Worm (Caenorhabditis elegans) whole organism, late embryonic: ENCODE data around the gene T20B12.3.

Experiments used
- K09A11.1 ChIP-seq: sonication (generic microtip); optimal IDR thresholded peaks from 2 replicates; lab custom pipeline; 2017; ENCODE audit warnings: antibody characterized with exemption, mild to moderate bottlenecking, missing genetic modification characterization, missing compliant biosample characterization; ENCODE audit not compliant: insufficient read depth
- T23F11.4 ChIP-seq: fragments of 200-800 bp; sonication (Bioruptor generic); optimal IDR thresholded peaks from 2 replicates; lab custom pipeline; 2018; ENCODE audit warnings: mild to moderate bottlenecking, missing genetic modification characterization, missing compliant biosample characterization
- Y22D7AL.16 ChIP-seq: sonication (generic microtip); optimal IDR thresholded peaks from 2 replicates; lab custom pipeline; 2016; ENCODE audit warnings: missing genetic modification characterization, missing compliant biosample characterization
- ahr-1 ChIP-seq: sonication (generic microtip); optimal IDR thresholded peaks from 2 replicates; lab custom pipeline; 2016; ENCODE audit warnings: missing genetic modification characterization, missing compliant biosample characterization
- ceh-19 ChIP-seq: fragments of 200-800 bp; sonication (Bioruptor generic); optimal IDR thresholded peaks from 2 replicates; lab custom pipeline; 2018; ENCODE audit warnings: mild to moderate bottlenecking, missing genetic modification characterization, missing compliant biosample characterization
- ceh-22 ChIP-seq: sonication (generic microtip); optimal IDR thresholded peaks from 2 replicates; lab custom pipeline; 2017; ENCODE audit warnings: missing biosample characterization, missing genetic modification characterization
- ceh-24 ChIP-seq: sonication (generic microtip); optimal IDR thresholded peaks from 2 replicates; lab custom pipeline; 2016; ENCODE audit warnings: mild to moderate bottlenecking, missing genetic modification characterization, missing compliant biosample characterization
- ceh-30 ChIP-seq: fragments of 150-350 bp; optimal IDR thresholded peaks from 2 replicates; lab custom pipeline; 2014; ENCODE audit warnings: missing biosample characterization, missing genetic modification characterization
- ceh-34 ChIP-seq: sonication (generic microtip); optimal IDR thresholded peaks from 2 replicates; lab custom pipeline; 2016; ENCODE audit warnings: mild to moderate bottlenecking, missing genetic modification characterization, missing compliant biosample characterization
- ceh-45 ChIP-seq: fragments of 200-800 bp; sonication (Bioruptor generic); IDR thresholded peaks from 2 replicates; pipeline ENCODE4 v1.3.6; 2022; ENCODE audit warnings: missing genetic modification reagents, missing genetic modification characterization, missing compliant biosample characterization
- ceh-48 ChIP-seq: sonication (generic microtip); optimal IDR thresholded peaks from 2 replicates; lab custom pipeline; 2016; ENCODE audit warnings: missing genetic modification characterization, inconsistent platforms, missing compliant biosample characterization
- ceh-6 ChIP-seq: fragments of 200-800 bp; sonication (Bioruptor generic); optimal IDR thresholded peaks from 2 replicates; lab custom pipeline; 2018; ENCODE audit warnings: mild to moderate bottlenecking, missing genetic modification characterization, missing compliant biosample characterization
- ceh-9 ChIP-seq: sonication (generic microtip); optimal IDR thresholded peaks from 2 replicates; lab custom pipeline; 2016; ENCODE audit warnings: mild to moderate bottlenecking, missing genetic modification characterization, inconsistent platforms, missing compliant biosample characterization
- dve-1 ChIP-seq: sonication (generic microtip); optimal IDR thresholded peaks from 2 replicates; lab custom pipeline; 2017; ENCODE audit warnings: antibody characterized with exemption, mild to moderate bottlenecking, missing genetic modification characterization, missing compliant biosample characterization
- eyg-1 ChIP-seq: sonication (generic microtip); optimal IDR thresholded peaks from 2 replicates; lab custom pipeline; 2016; ENCODE audit warnings: missing genotype, missing genetic modification characterization, missing compliant biosample characterization
- fax-1 ChIP-seq: sonication (generic microtip); optimal IDR thresholded peaks from 2 replicates; lab custom pipeline; 2016; ENCODE audit warnings: missing genotype, missing genetic modification characterization, missing compliant biosample characterization
- hlh-13 ChIP-seq: fragments of 200-800 bp; sonication (Bioruptor generic); optimal IDR thresholded peaks from 2 replicates; lab custom pipeline; 2018; ENCODE audit warnings: mild to moderate bottlenecking, missing genetic modification characterization, missing compliant biosample characterization
- hlh-30 ChIP-seq: sonication (generic microtip); optimal IDR thresholded peaks from 2 replicates; lab custom pipeline; 2017; ENCODE audit warnings: antibody characterized with exemption, missing genetic modification characterization, missing compliant biosample characterization; ENCODE audit not compliant: insufficient read depth
- hlh-6 ChIP-seq: sonication (generic microtip); optimal IDR thresholded peaks from 2 replicates; lab custom pipeline; 2016; ENCODE audit warnings: missing genotype, missing genetic modification characterization, missing compliant biosample characterization
- hlh-8 ChIP-seq: sonication (generic microtip); optimal IDR thresholded peaks from 2 replicates; lab custom pipeline; 2016; ENCODE audit warnings: missing genotype, missing genetic modification characterization, missing compliant biosample characterization
- lim-6 ChIP-seq: sonication (generic microtip); optimal IDR thresholded peaks from 2 replicates; lab custom pipeline; 2016; ENCODE audit warnings: missing genetic modification characterization, missing compliant biosample characterization
- lin-11 ChIP-seq: fragments of 200-800 bp; sonication (Bioruptor generic); optimal IDR thresholded peaks from 2 replicates; lab custom pipeline; 2018; ENCODE audit warnings: mild to moderate bottlenecking, missing genetic modification characterization, missing compliant biosample characterization
- nhr-232 ChIP-seq: sonication (generic microtip); optimal IDR thresholded peaks from 2 replicates; lab custom pipeline; 2016; ENCODE audit warnings: missing genetic modification characterization, missing compliant biosample characterization
- npax-4 ChIP-seq: sonication (generic microtip); optimal IDR thresholded peaks from 2 replicates; lab custom pipeline; 2016; ENCODE audit warnings: missing genetic modification characterization, missing compliant biosample characterization
- odd-2 ChIP-seq: sonication (generic microtip); optimal IDR thresholded peaks from 2 replicates; lab custom pipeline; 2017; ENCODE audit warnings: antibody characterized with exemption, mild to moderate bottlenecking, missing genetic modification characterization, missing compliant biosample characterization
- pag-3 ChIP-seq: sonication (generic microtip); optimal IDR thresholded peaks from 2 replicates; lab custom pipeline; 2016; ENCODE audit warnings: missing compliant biosample characterization, missing genetic modification characterization, borderline replicate concordance
- pat-9 ChIP-seq: fragments of 200-800 bp; sonication (Bioruptor generic); optimal IDR thresholded peaks from 2 replicates; lab custom pipeline; 2018; ENCODE audit warnings: mild to moderate bottlenecking, missing genetic modification characterization, moderate library complexity, missing compliant biosample characterization
- pha-4 ChIP-seq: fragments of 150-350 bp; optimal IDR thresholded peaks from 2 replicates; lab custom pipeline; 2018; ENCODE audit warnings: missing biosample characterization, missing genetic modification reagents, missing genetic modification characterization
- pqm-1 ChIP-seq: sonication (generic microtip); optimal IDR thresholded peaks from 2 replicates; lab custom pipeline; 2016; ENCODE audit warnings: missing genetic modification characterization, missing compliant biosample characterization
- sox-2 ChIP-seq: fragments of 200-800 bp; sonication (Bioruptor generic); IDR thresholded peaks from 2 replicates; pipeline ENCODE4 v1.3.6; 2022; ENCODE audit warnings: missing genetic modification reagents, missing genetic modification characterization, missing compliant biosample characterization
- sox-4 ChIP-seq: sonication (generic microtip); optimal IDR thresholded peaks from 2 replicates; lab custom pipeline; 2017; ENCODE audit warnings: mild to moderate bottlenecking, missing genetic modification characterization, inconsistent platforms, missing compliant biosample characterization
- ttx-3 ChIP-seq: sonication (generic microtip); optimal IDR thresholded peaks from 2 replicates; lab custom pipeline; 2016; ENCODE audit warnings: missing genetic modification reagents, missing genetic modification characterization, missing compliant biosample characterization
- unc-3 ChIP-seq, 2 experiments: fragments of 200-800 bp in 1 of 2; sonication (Bioruptor generic) in 1 of 2; sonication (generic microtip) in 1 of 2; conservative IDR thresholded peaks in 1 of 2; optimal IDR thresholded peaks in 1 of 2; 2 replicates each; pipeline versions ENCODE4 v1.3.6 to Lab custom; 2016 to 2022; ENCODE audit warnings: missing compliant biosample characterization in 2 of 2, missing genetic modification characterization in 2 of 2, missing genetic modification reagents in 1 of 2
- unc-55 ChIP-seq: sonication (generic microtip); optimal IDR thresholded peaks from 2 replicates; lab custom pipeline; 2017; ENCODE audit warnings: missing biosample characterization, missing genetic modification reagents, missing genetic modification characterization
- zip-5 ChIP-seq: sonication (generic microtip); optimal IDR thresholded peaks from 2 replicates; lab custom pipeline; 2016; ENCODE audit warnings: missing genetic modification characterization, missing compliant biosample characterization

T20B12.3 gene

ce11 chrIII:7338693-7339092 lies 43.2 kb upstream of the T20B12.3 start, which contains the start of gene kap-1:
Gene kap-1 (plus strand): TSS chrIII:7338835.
- TF ChIP-seq ceh-6 (GFP tag; lab: Kevin White, UChicago): no peak
- peak; percentile 40 for TF ChIP-seq ceh-48 (tag; lab: Kevin White, UChicago)
- no peak for TF ChIP-seq eyg-1

ce11 chrIII:7339138-7339537 lies 42.8 kb upstream of the T20B12.3 start:
- TF ChIP-seq eyg-1 (no peak), ceh-6 (GFP tag; lab: Kevin White, UChicago) (no peak), hlh-30 (tag; lab: Kevin White, UChicago) (no peak), T23F11.4 (GFP tag; lab: Kevin White, UChicago) (no peak), hlh-8 (tag; lab: Kevin White, UChicago) (no peak), fax-1 (tag; lab: Kevin White, UChicago) (no peak), ceh-9 (tag; lab: Kevin White, UChicago) (no peak), ceh-24 (tag; lab: Kevin White, UChicago) (no peak), pqm-1 (tag; lab: Kevin White, UChicago) (no peak), ceh-34 (tag; lab: Kevin White, UChicago) (no peak), ahr-1 (tag; lab: Kevin White, UChicago) (no peak), ceh-45 (no peak), nhr-232 (tag; lab: Kevin White, UChicago) (no peak), lim-6 (tag; lab: Kevin White, UChicago) (no peak), pag-3 (no peak), odd-2 (tag; lab: Kevin White, UChicago) (no peak), dve-1 (tag; lab: Kevin White, UChicago) (no peak), ceh-22 (tag; lab: Kevin White, UChicago) (no peak), npax-4 (tag; lab: Kevin White, UChicago) (no peak), sox-2 (GFP tag; lab: Robert Waterston, UW) (no peak)
- TF ChIP-seq, all 69 proteins: peak for 0

ce11 chrIII:7343389-7343788 lies 38.5 kb upstream of the T20B12.3 start, which contains the start of gene F08F8.6:
Gene F08F8.6 (plus strand): TSS chrIII:7343689.
- no peak for TF ChIP-seq pha-4 (tag; lab: Kevin White, UChicago)
- TF ChIP-seq zip-5 (tag; lab: Kevin White, UChicago): no peak
- TF ChIP-seq lin-11 (tag; lab: Kevin White, UChicago): no peak
- TF ChIP-seq hlh-30 (tag; lab: Kevin White, UChicago): no peak
- no peak for TF ChIP-seq hlh-6
- TF ChIP-seq ahr-1 (tag; lab: Kevin White, UChicago): no peak

ce11 chrIII:7347049-7347448 lies 34.9 kb upstream of the T20B12.3 start, which contains the start of gene F08F8.7:
Gene F08F8.7 (minus strand): TSS chrIII:7347149.
- TF ChIP-seq dve-1 (tag; lab: Kevin White, UChicago): no peak
- TF ChIP-seq hlh-13: no peak
- TF ChIP-seq sox-4: no peak
- no peak for TF ChIP-seq K09A11.1 (tag; lab: Kevin White, UChicago)
- no peak for TF ChIP-seq sox-2 (GFP tag; lab: Robert Waterston, UW)
- TF ChIP-seq ceh-6 (GFP tag; lab: Kevin White, UChicago): no peak
- TF ChIP-seq nhr-232 (tag; lab: Kevin White, UChicago): no peak
- no peak for TF ChIP-seq pat-9
- no peak for TF ChIP-seq Y22D7AL.16 (tag; lab: Kevin White, UChicago)
- no peak for TF ChIP-seq ttx-3 (tag; lab: Kevin White, UChicago)
- TF ChIP-seq ceh-19 (GFP tag; lab: Kevin White, UChicago): no peak
- TF ChIP-seq ceh-30 (tag; lab: Kevin White, UChicago): no peak
- TF ChIP-seq unc-55 (GFP tag; lab: Kevin White, UChicago): no peak
- TF ChIP-seq unc-3 (GFP tag; conservative IDR thresholded peaks at IDR 0.05; lab: Robert Waterston, UW): no peak
- no peak for TF ChIP-seq unc-3 (tag; optimal IDR thresholded peaks at IDR 0.05; lab: Kevin White, UChicago)
- TF ChIP-seq hlh-30 (tag; lab: Kevin White, UChicago): no peak
